Fruit fly (Drosophila melanogaster) whole organism, adult: ENCODE measurements around the gene CG17036.

Experiments used
- CG7101 ChIP-seq: fragments of 200-800 bp; sonication (Bioruptor generic); optimal IDR thresholded peaks from 2 replicates; lab custom pipeline; 2018; ENCODE audit warnings: missing biosample characterization, mild to moderate bottlenecking, missing genetic modification characterization, moderate library complexity
- Crg-1 ChIP-seq: fragments of 200-800 bp; sonication (Bioruptor generic); optimal IDR thresholded peaks from 2 replicates; lab custom pipeline; 2016; ENCODE audit warnings: missing biosample characterization, missing genetic modification characterization
- Mnt ChIP-seq: fragments of 200-800 bp; sonication (Bioruptor generic); optimal IDR thresholded peaks from 2 replicates; lab custom pipeline; 2016; ENCODE audit warnings: missing biosample characterization, mild to moderate bottlenecking, missing genetic modification characterization
- cic ChIP-seq: fragments of 200-800 bp; sonication (Bioruptor generic); optimal IDR thresholded peaks from 2 replicates; lab custom pipeline; 2017; ENCODE audit warnings: missing biosample characterization, mild to moderate bottlenecking, missing genetic modification characterization, moderate library complexity
- kay ChIP-seq: fragments of 200-800 bp; sonication (Bioruptor generic); peaks from one replicate; lab custom pipeline; 2016; ENCODE audit warnings: missing biosample characterization, missing genetic modification characterization, borderline replicate concordance
- ovo ChIP-seq: fragments of 200-800 bp; sonication (Bioruptor generic); optimal IDR thresholded peaks from 2 replicates; lab custom pipeline; 2016; ENCODE audit warnings: missing biosample characterization, missing genetic modification characterization
- tj ChIP-seq: fragments of 200-800 bp; sonication (Bioruptor generic); optimal IDR thresholded peaks from 3 replicates; lab custom pipeline; 2017; ENCODE audit warnings: missing biosample characterization, mild to moderate bottlenecking, missing genetic modification characterization, moderate library complexity

dm6 chr2L:12666002-12666576, 34.5 kb downstream of the CG17036 start:
- TF ChIP-seq cic (no peak), kay (no peak), Crg-1 (no peak), CG7101 (tag; lab: Kevin White, UChicago) (no peak), Mnt (GFP tag; lab: Kevin White, UChicago) (no peak), ovo (GFP tag; lab: Kevin White, UChicago) (no peak), tj (GFP tag; lab: Kevin White, UChicago) (no peak)
